Fruit fly (Drosophila melanogaster): ENCODE data around the gene CG3156.
A peak's percentile ranks its signal among the peaks of the same experiment; 100 is the strongest.

CG3156 gene

dm6 chrX:494607-495006, 6.9 kb downstream of the CG3156 start, which contains the start of gene CG17778 (continued):
- TF ChIP-seq row (GFP tag; IDR thresholded peaks at IDR 0.05) (peak; percentile 35; the same call in 2 of the 3 replicates), Hey (tag; optimal IDR thresholded peaks at IDR 0.05) (no peak), B-H1 (GFP tag; IDR thresholded peaks at IDR 0.05) (no peak), bowl (GFP tag; IDR thresholded peaks at IDR 0.05) (no peak), CG31224 (GFP tag; IDR thresholded peaks at IDR 0.05) (no peak), sug (tag; optimal IDR thresholded peaks at IDR 0.05) (no peak), Med (GFP tag) (peak; percentile 75), CG5245 (GFP tag; optimal IDR thresholded peaks at IDR 0.05) (no peak), CG2678 (tag; optimal IDR thresholded peaks at IDR 0.05) (peak; percentile 5), zfh1 (GFP tag; IDR thresholded peaks at IDR 0.05) (no peak), da (GFP tag; optimal IDR thresholded peaks at IDR 0.05) (no peak), CG7839 (tag; optimal IDR thresholded peaks at IDR 0.05) (no peak), CG11695 (GFP tag; IDR thresholded peaks at IDR 0.05) (0 out of 3 replicates have a peak, but pooled peaks have one; percentile 18), cad (GFP tag; optimal IDR thresholded peaks at IDR 0.05) (no peak), CG12071 (GFP tag; optimal IDR thresholded peaks at IDR 0.05) (no peak), mam (GFP tag; optimal IDR thresholded peaks at IDR 0.05) (no peak), Xbp1 (GFP tag; optimal IDR thresholded peaks at IDR 0.05) (no peak), sqz (GFP tag; optimal IDR thresholded peaks at IDR 0.05) (no peak), NFAT (GFP tag; IDR thresholded peaks at IDR 0.05) (no peak), cwo (GFP tag; optimal IDR thresholded peaks at IDR 0.05) (peak; percentile 2), CG10274 (GFP tag; optimal IDR thresholded peaks at IDR 0.05) (no peak), Rfx (GFP tag; IDR thresholded peaks at IDR 0.05) (0 out of 2 replicates have a peak, but pooled peaks have one; percentile 23), corto (GFP tag; optimal IDR thresholded peaks at IDR 0.05) (no peak), Ptx1 (GFP tag; IDR thresholded peaks at IDR 0.05) (peak; percentile 31; the same call in 1 of the 2 replicates), pan (optimal IDR thresholded peaks at IDR 0.05) (no peak), pan (GFP tag; optimal IDR thresholded peaks at IDR 0.05 in 1 of 2, IDR thresholded peaks at IDR 0.05 in 1 of 2) (peak in 1 of 2 experiments; percentile 35), CG2199 (GFP tag; IDR thresholded peaks at IDR 0.05) (no peak), prd (optimal IDR thresholded peaks at IDR 0.05) (no peak), prd (GFP tag; IDR thresholded peaks at IDR 0.05) (0 out of 3 replicates have a peak, but pooled peaks have one; percentile 26), Spps (tag; optimal IDR thresholded peaks at IDR 0.05) (no peak), ranshi (GFP tag; IDR thresholded peaks at IDR 0.05) (peak; percentile 22; the same call in 1 of the 2 replicates), CG8290 (GFP tag; optimal IDR thresholded peaks at IDR 0.05) (no peak), CG8290 (tag; optimal IDR thresholded peaks at IDR 0.05) (peak in 1 of 2 experiments; percentile 28), br (optimal IDR thresholded peaks at IDR 0.05) (no peak), maf-S (GFP tag; optimal IDR thresholded peaks at IDR 0.05) (no peak), zen2 (GFP tag; IDR thresholded peaks at IDR 0.05; ENCODE audit: partially characterized antibody) (no peak), tll (GFP tag; optimal IDR thresholded peaks at IDR 0.05) (no peak), CTCF (GFP tag; optimal IDR thresholded peaks at IDR 0.05) (no peak), CG6854 (GFP tag; optimal IDR thresholded peaks at IDR 0.05) (no peak), H15 (GFP tag; IDR thresholded peaks at IDR 0.05) (0 out of 3 replicates have a peak, but pooled peaks have one; percentile 29), klu (GFP tag; IDR thresholded peaks at IDR 0.05) (no peak), jigr1 (GFP tag; IDR thresholded peaks at IDR 0.05) (no peak), onecut (GFP tag; IDR thresholded peaks at IDR 0.05) (no peak), CG4730 (GFP tag; IDR thresholded peaks at IDR 0.05) (no peak), HmgD (GFP tag; optimal IDR thresholded peaks at IDR 0.05) (no peak), Nf-YB (GFP tag; optimal IDR thresholded peaks at IDR 0.05) (peak; percentile 28), gt (GFP tag; IDR thresholded peaks at IDR 0.05) (no peak), kah (GFP tag; optimal IDR thresholded peaks at IDR 0.05) (no peak), NK7.1 (GFP tag; optimal IDR thresholded peaks at IDR 0.05) (no peak), oc (tag; optimal IDR thresholded peaks at IDR 0.05) (no peak), ac (GFP tag; optimal IDR thresholded peaks at IDR 0.05) (no peak), sens (GFP tag) (peak; percentile 65), Sry-β (GFP tag; optimal IDR thresholded peaks at IDR 0.05) (no peak), MTF-1 (GFP tag; optimal IDR thresholded peaks at IDR 0.05; ENCODE audit: borderline replicate concordance) (no peak)

All from whole organism, embryonic.